Worm (Caenorhabditis elegans) whole organism, mixed stage, embryonic: Measurements from ENCODE around the gene C09G9.1.

ENCODE experiments used
- bed-3 ChIP-seq: fragments of 200-800 bp; sonication (Bioruptor generic); optimal IDR thresholded peaks from 3 replicates; lab custom pipeline; 2018; ENCODE audit warnings: mild to moderate bottlenecking, missing genetic modification characterization, moderate library complexity, missing compliant biosample characterization
- ceh-43 ChIP-seq: fragments of 200-800 bp; sonication (Bioruptor generic); optimal IDR thresholded peaks from 2 replicates; lab custom pipeline; 2018; ENCODE audit warnings: mild to moderate bottlenecking, missing genetic modification characterization, moderate library complexity, missing compliant biosample characterization
- ham-2 ChIP-seq: fragments of 200-800 bp; sonication (Bioruptor generic); optimal IDR thresholded peaks from 2 replicates; lab custom pipeline; 2018; ENCODE audit warnings: mild to moderate bottlenecking, missing genetic modification characterization, missing compliant biosample characterization
- lin-32 ChIP-seq: fragments of 200-800 bp; sonication (Bioruptor generic); optimal IDR thresholded peaks from 2 replicates; lab custom pipeline; 2018; ENCODE audit warnings: mild to moderate bottlenecking, missing genetic modification characterization, missing compliant biosample characterization
- mls-2 ChIP-seq: sonication (generic microtip); optimal IDR thresholded peaks from 2 replicates; lab custom pipeline; 2016; ENCODE audit warnings: mild to moderate bottlenecking, missing genetic modification characterization, moderate library complexity, missing compliant biosample characterization
- nhr-12 ChIP-seq: fragments of 150-350 bp; optimal IDR thresholded peaks from 2 replicates; lab custom pipeline; 2014; ENCODE audit warnings: missing biosample characterization, missing genetic modification characterization
- nhr-28 ChIP-seq: fragments of 150-350 bp; optimal IDR thresholded peaks from 2 replicates; lab custom pipeline; 2014; ENCODE audit warnings: missing biosample characterization, missing genetic modification characterization
- pha-4 ChIP-seq: fragments of 150-350 bp; optimal IDR thresholded peaks from 2 replicates; lab custom pipeline; 2018; ENCODE audit warnings: missing biosample characterization, missing genetic modification reagents, missing genetic modification characterization
- snpc-4 ChIP-seq: fragments of 150-350 bp; optimal IDR thresholded peaks from 2 replicates; lab custom pipeline; 2014; ENCODE audit warnings: missing biosample characterization, missing genetic modification characterization
- sptf-1 ChIP-seq: sonication (generic microtip); optimal IDR thresholded peaks from 2 replicates; lab custom pipeline; 2017; ENCODE audit warnings: mild to moderate bottlenecking, missing genetic modification characterization, moderate library complexity, missing compliant biosample characterization
- unc-39 ChIP-seq: fragments of 150-350 bp; optimal IDR thresholded peaks from 2 replicates; lab custom pipeline; 2014; ENCODE audit warnings: missing biosample characterization, missing genetic modification characterization
- unc-62 ChIP-seq: fragments of 150-350 bp; optimal IDR thresholded peaks from 2 replicates; lab custom pipeline; 2014; ENCODE audit warnings: missing biosample characterization, missing genetic modification reagents, missing genetic modification characterization
- zip-8 ChIP-seq: fragments of 150-350 bp; optimal IDR thresholded peaks from 2 replicates; lab custom pipeline; 2014; ENCODE audit warnings: missing biosample characterization, missing genetic modification characterization
- ztf-11 ChIP-seq: fragments of 150-350 bp; optimal IDR thresholded peaks from 2 replicates; lab custom pipeline; 2014; ENCODE audit warnings: missing biosample characterization, missing genetic modification characterization

- TF ChIP-seq zip-8 (tag; lab: Kevin White, UChicago) (no peak), unc-39 (tag; lab: Kevin White, UChicago) (no peak), nhr-28 (no peak), ceh-43 (GFP tag; lab: Kevin White, UChicago) (no peak), nhr-12 (tag; lab: Kevin White, UChicago) (no peak), ztf-11 (no peak), snpc-4 (no peak), bed-3 (no peak), lin-32 (GFP tag; lab: Kevin White, UChicago) (no peak), ham-2 (GFP tag; lab: Kevin White, UChicago) (no peak), mls-2 (tag; lab: Kevin White, UChicago) (no peak), pha-4 (tag; lab: Kevin White, UChicago) (no peak), sptf-1 (no peak), unc-62 (GFP tag; lab: Kevin White, UChicago) (no peak)
Measured at ce11 chrIV:8816029-8816428, 49.3 kb downstream of the C09G9.1 start, which contains the start of gene grsp-2.
